Worm (Caenorhabditis elegans) whole organism, L3 larva: ENCODE data around the gene ugt-65.

Experiments used
- ZK546.5 ChIP-seq: sonication (generic microtip); optimal IDR thresholded peaks from 2 replicates; lab custom pipeline; 2017; ENCODE audit warnings: missing biosample characterization, missing genetic modification characterization
- egl-27 ChIP-seq: sonication (generic microtip); optimal IDR thresholded peaks from 4 replicates; lab custom pipeline; 2017; ENCODE audit warnings: missing biosample characterization, missing genetic modification reagents, missing genetic modification characterization
- eor-1 ChIP-seq, 2 experiments: fragments of 150-350 bp; optimal IDR thresholded peaks; 2 replicates each; lab custom pipeline; 2014 to 2018; ENCODE audit warnings: missing biosample characterization in 2 of 2, missing genetic modification characterization in 2 of 2
- nhr-23 ChIP-seq: fragments of 150-350 bp; optimal IDR thresholded peaks from 2 replicates; lab custom pipeline; 2014; ENCODE audit warnings: missing biosample characterization, missing genetic modification reagents, missing genetic modification characterization
- nhr-28 ChIP-seq: fragments of 150-350 bp; optimal IDR thresholded peaks from 2 replicates; lab custom pipeline; 2014; ENCODE audit warnings: missing biosample characterization, missing genetic modification characterization
- nhr-43 ChIP-seq: sonication (generic microtip); optimal IDR thresholded peaks from 2 replicates; lab custom pipeline; 2016; ENCODE audit warnings: mild to moderate bottlenecking, missing genetic modification characterization, missing compliant biosample characterization; ENCODE audit not compliant: poor library complexity, severe bottlenecking
- nhr-76 ChIP-seq: fragments of 150-350 bp; sonication (generic microtip); optimal IDR thresholded peaks from 5 replicates; lab custom pipeline; 2014; ENCODE audit warnings: missing biosample characterization, missing genetic modification characterization
- pqm-1 ChIP-seq: fragments of 150-350 bp; optimal IDR thresholded peaks from 2 replicates; lab custom pipeline; 2017; ENCODE audit warnings: missing biosample characterization, missing genetic modification characterization, inconsistent platforms
- skn-1 ChIP-seq: fragments of 150-350 bp; optimal IDR thresholded peaks from 2 replicates; lab custom pipeline; 2014; ENCODE audit warnings: missing biosample characterization, missing genetic modification characterization
- snpc-4 ChIP-seq: fragments of 150-350 bp; optimal IDR thresholded peaks from 2 replicates; lab custom pipeline; 2014; ENCODE audit warnings: missing biosample characterization, missing genetic modification characterization
- zag-1 ChIP-seq: fragments of 150-350 bp; optimal IDR thresholded peaks from 2 replicates; lab custom pipeline; 2014; ENCODE audit warnings: missing biosample characterization, missing genetic modification characterization

DNA sequence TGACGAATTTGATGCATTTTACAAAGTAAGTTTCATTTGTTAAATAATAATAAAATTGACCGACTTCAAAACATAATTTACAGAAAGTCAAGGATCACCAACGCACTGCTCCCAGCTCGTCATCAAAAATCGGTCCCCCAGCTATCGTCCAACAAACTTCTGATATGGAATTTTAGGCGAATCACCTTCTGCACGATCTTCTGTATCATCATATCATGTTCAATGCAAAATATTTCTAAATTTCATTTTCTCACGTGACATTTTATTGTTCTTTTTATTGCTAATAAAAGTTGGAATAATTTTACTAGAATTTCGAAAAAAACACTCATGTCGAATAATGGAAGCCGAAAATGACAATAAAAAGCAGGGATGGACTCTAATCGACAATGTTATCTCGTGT lies 10.3 kb upstream of the ugt-65 start, which contains the start of gene acl-13:
- TF ChIP-seq snpc-4 (tag; lab: Kevin White, UChicago) (no peak), eor-1 (tag; optimal IDR thresholded peaks at IDR 0.05; lab: Kevin White, UChicago) (no peak), pqm-1 (tag; lab: Kevin White, UChicago) (no peak), zag-1 (tag; lab: Kevin White, UChicago) (no peak), nhr-76 (tag; lab: Kevin White, UChicago) (no peak), nhr-23 (tag; lab: Kevin White, UChicago) (no peak), skn-1 (tag; lab: Kevin White, UChicago) (no peak), ZK546.5 (tag; lab: Kevin White, UChicago) (no peak), nhr-43 (no peak), egl-27 (tag; lab: Kevin White, UChicago) (no peak), nhr-28 (tag; lab: Kevin White, UChicago) (no peak)
